Fruit fly (Drosophila melanogaster): ENCODE measurements around the gene Gr8a.

Gr8a gene

dm6 chrX:9196362-9196761 lies 30.6 kb upstream of the Gr8a start, which contains the start of gene CG12118 (continued):
- TF ChIP-seq CG2129 (GFP tag; IDR thresholded peaks at IDR 0.05; ENCODE audit: partially characterized antibody) (peak; percentile 84), CG34422 (GFP tag; IDR thresholded peaks at IDR 0.05) (peak; percentile 85), CG5953 (GFP tag; IDR thresholded peaks at IDR 0.05) (0 out of 2 replicates have a peak, but pooled peaks have one; percentile 10), CG14014 (GFP tag; IDR thresholded peaks at IDR 0.05) (peak; percentile 52; the same call in 1 of the 2 replicates), emc (GFP tag; optimal IDR thresholded peaks at IDR 0.05) (no peak), dpn (GFP tag; optimal IDR thresholded peaks at IDR 0.05) (peak; percentile 21 to 88), CG6813 (GFP tag; optimal IDR thresholded peaks at IDR 0.05) (peak; percentile 17), Hmx (GFP tag; optimal IDR thresholded peaks at IDR 0.05) (no peak), CG11093 (GFP tag; IDR thresholded peaks at IDR 0.05) (peak; percentile 74), slp2 (GFP tag; optimal IDR thresholded peaks at IDR 0.05) (no peak), CG7271 (tag; optimal IDR thresholded peaks at IDR 0.05) (peak; percentile 3), E2f1 (GFP tag; IDR thresholded peaks at IDR 0.05) (peak; percentile 80), eve (GFP tag; optimal IDR thresholded peaks at IDR 0.05) (no peak), HLH54F (GFP tag; optimal IDR thresholded peaks at IDR 0.05) (peak; percentile 15), CG12219 (GFP tag; optimal IDR thresholded peaks at IDR 0.05) (no peak), Hr39 (optimal IDR thresholded peaks at IDR 0.05) (no peak), jing (GFP tag; optimal IDR thresholded peaks at IDR 0.05) (no peak), nmo (GFP tag; optimal IDR thresholded peaks at IDR 0.05) (peak; percentile 85), pan (optimal IDR thresholded peaks at IDR 0.05) (no peak), pan (GFP tag; optimal IDR thresholded peaks at IDR 0.05 in 1 of 2, IDR thresholded peaks at IDR 0.05 in 1 of 2) (peak in 1 of 2 experiments; percentile 84), CG43689 (GFP tag; IDR thresholded peaks at IDR 0.05) (peak; percentile 45; the same call in 1 of the 2 replicates), CG7745 (tag; optimal IDR thresholded peaks at IDR 0.05) (no peak), CG8478 (optimal IDR thresholded peaks at IDR 0.05) (no peak), HHEX (GFP tag; optimal IDR thresholded peaks at IDR 0.05) (peak; percentile 19), B-H2 (GFP tag; optimal IDR thresholded peaks at IDR 0.05) (peak; percentile 81), CG14441 (GFP tag; IDR thresholded peaks at IDR 0.05) (peak; percentile 78), Awh (GFP tag; IDR thresholded peaks at IDR 0.05) (peak; percentile 79; the same call in 1 of the 2 replicates), cas (GFP tag; IDR thresholded peaks at IDR 0.05) (peak; percentile 55; the same call in 1 of the 2 replicates), cwo (GFP tag; optimal IDR thresholded peaks at IDR 0.05) (peak; percentile 49), p53 (GFP tag; optimal IDR thresholded peaks at IDR 0.05) (no peak), bigmax (GFP tag; optimal IDR thresholded peaks at IDR 0.05) (no peak), stwl (tag; optimal IDR thresholded peaks at IDR 0.05) (peak; percentile 35), pita (GFP tag; optimal IDR thresholded peaks at IDR 0.05) (no peak), kni (GFP tag; optimal IDR thresholded peaks at IDR 0.05) (no peak), Gug (GFP tag; IDR thresholded peaks at IDR 0.05) (peak; percentile 58; the same call in 3 of the 4 replicates), Rfx (GFP tag; IDR thresholded peaks at IDR 0.05) (peak; percentile 78), Vsx1 (GFP tag; optimal IDR thresholded peaks at IDR 0.05) (no peak), CG11695 (GFP tag; IDR thresholded peaks at IDR 0.05) (peak; percentile 67; the same call in 2 of the 3 replicates), CG7372 (GFP tag; IDR thresholded peaks at IDR 0.05) (peak; percentile 77), ara (GFP tag; IDR thresholded peaks at IDR 0.05) (peak; percentile 73), Atf3 (GFP tag; optimal IDR thresholded peaks at IDR 0.05) (no peak), jigr1 (GFP tag; IDR thresholded peaks at IDR 0.05) (no peak), lola (GFP tag; optimal IDR thresholded peaks at IDR 0.05) (peak in 1 of 3 experiments; percentile 75), CG7963 (GFP tag; IDR thresholded peaks at IDR 0.05; ENCODE audit: partially characterized antibody) (peak; percentile 81), GATAe (GFP tag; conservative IDR thresholded peaks at IDR 0.05) (no peak; the same call in 1 of the 2 replicates), CG31224 (GFP tag; IDR thresholded peaks at IDR 0.05) (peak; percentile 79), Bdp1 (GFP tag; optimal IDR thresholded peaks at IDR 0.05) (peak; percentile 43), danr (GFP tag; IDR thresholded peaks at IDR 0.05) (0 out of 2 replicates have a peak, but pooled peaks have one; percentile 46), phol (tag; optimal IDR thresholded peaks at IDR 0.05) (peak; percentile 81), Sry-β (GFP tag; optimal IDR thresholded peaks at IDR 0.05) (no peak), CG9797 (GFP tag; optimal IDR thresholded peaks at IDR 0.05) (peak; percentile 2)

Measured in whole organism, embryonic.